Fruit fly (Drosophila melanogaster) whole organism, adult: ENCODE data around the gene Rcd-1.

Experiments
- CG11617 ChIP-seq: fragments of 200-800 bp; sonication (Bioruptor generic); optimal IDR thresholded peaks from 2 replicates; lab custom pipeline; 2017; ENCODE audit warnings: mild to moderate bottlenecking, missing biosample characterization, missing genetic modification reagents, missing genetic modification characterization
- CG12768 ChIP-seq: fragments of 200-800 bp; sonication (Bioruptor generic); optimal IDR thresholded peaks from 2 replicates; lab custom pipeline; 2017; ENCODE audit warnings: missing biosample characterization, missing genetic modification characterization, mild to moderate bottlenecking, moderate library complexity, missing genetic modification reagents
- CG14711 ChIP-seq: fragments of 200-800 bp; sonication (Bioruptor generic); optimal IDR thresholded peaks from 2 replicates; lab custom pipeline; 2018; ENCODE audit warnings: missing biosample characterization, mild to moderate bottlenecking, missing genetic modification characterization, moderate library complexity
- CG1620 ChIP-seq: fragments of 200-800 bp; sonication (Bioruptor generic); optimal IDR thresholded peaks from 2 replicates; lab custom pipeline; 2016; ENCODE audit warnings: missing biosample characterization, missing genetic modification characterization
- CG33017 ChIP-seq: fragments of 200-800 bp; sonication (Bioruptor generic); optimal IDR thresholded peaks from 2 replicates; lab custom pipeline; 2018; ENCODE audit warnings: missing biosample characterization, mild to moderate bottlenecking, missing genetic modification characterization, moderate library complexity
- CG5204 ChIP-seq: fragments of 200-800 bp; sonication (Bioruptor generic); optimal IDR thresholded peaks from 2 replicates; lab custom pipeline; 2016; ENCODE audit warnings: missing biosample characterization, missing genetic modification characterization
- CG7045 ChIP-seq: fragments of 200-800 bp; sonication (Bioruptor generic); optimal IDR thresholded peaks from 2 replicates; lab custom pipeline; 2017; ENCODE audit warnings: missing biosample characterization, mild to moderate bottlenecking, missing genetic modification characterization
- CG7101 ChIP-seq: fragments of 200-800 bp; sonication (Bioruptor generic); optimal IDR thresholded peaks from 2 replicates; lab custom pipeline; 2018; ENCODE audit warnings: missing biosample characterization, mild to moderate bottlenecking, missing genetic modification characterization, moderate library complexity
- Clk ChIP-seq: fragments of 200-800 bp; sonication (Bioruptor generic); optimal IDR thresholded peaks from 2 replicates; lab custom pipeline; 2017; ENCODE audit warnings: missing biosample characterization, missing genetic modification characterization
- Crg-1 ChIP-seq: fragments of 200-800 bp; sonication (Bioruptor generic); optimal IDR thresholded peaks from 2 replicates; lab custom pipeline; 2016; ENCODE audit warnings: missing biosample characterization, missing genetic modification characterization
- Hr96 ChIP-seq: fragments of 200-800 bp; sonication (Bioruptor generic); optimal IDR thresholded peaks from 2 replicates; lab custom pipeline; 2016; ENCODE audit warnings: missing biosample characterization, missing genetic modification characterization
- Mnt ChIP-seq: fragments of 200-800 bp; sonication (Bioruptor generic); optimal IDR thresholded peaks from 2 replicates; lab custom pipeline; 2016; ENCODE audit warnings: missing biosample characterization, mild to moderate bottlenecking, missing genetic modification characterization
- bab1 ChIP-seq: fragments of 200-800 bp; sonication (Bioruptor generic); optimal IDR thresholded peaks from 3 replicates; lab custom pipeline; 2019; ENCODE audit warnings: missing biosample characterization, mild to moderate bottlenecking, missing genetic modification characterization, moderate library complexity
- cic ChIP-seq: fragments of 200-800 bp; sonication (Bioruptor generic); optimal IDR thresholded peaks from 2 replicates; lab custom pipeline; 2017; ENCODE audit warnings: missing biosample characterization, mild to moderate bottlenecking, missing genetic modification characterization, moderate library complexity
- cnc ChIP-seq, 2 experiments: fragments of >200 bp; optimal IDR thresholded peaks; 2 replicates each; lab custom pipeline; 2017
- kay ChIP-seq: fragments of 200-800 bp; sonication (Bioruptor generic); peaks from one replicate; lab custom pipeline; 2016; ENCODE audit warnings: missing biosample characterization, missing genetic modification characterization, borderline replicate concordance
- ovo ChIP-seq: fragments of 200-800 bp; sonication (Bioruptor generic); optimal IDR thresholded peaks from 2 replicates; lab custom pipeline; 2016; ENCODE audit warnings: missing biosample characterization, missing genetic modification characterization
- pad ChIP-seq: fragments of 200-800 bp; sonication (Bioruptor generic); optimal IDR thresholded peaks from 3 replicates; lab custom pipeline; 2017; ENCODE audit warnings: missing biosample characterization, missing genetic modification characterization, mild to moderate bottlenecking, moderate library complexity, missing genetic modification reagents
- tj ChIP-seq: fragments of 200-800 bp; sonication (Bioruptor generic); optimal IDR thresholded peaks from 3 replicates; lab custom pipeline; 2017; ENCODE audit warnings: missing biosample characterization, mild to moderate bottlenecking, missing genetic modification characterization, moderate library complexity
- toe ChIP-seq: fragments of 200-800 bp; sonication (Bioruptor generic); optimal IDR thresholded peaks from 2 replicates; lab custom pipeline; 2016; ENCODE audit warnings: missing biosample characterization, missing genetic modification characterization

Gene Rcd-1

dm6 chrX:19637002-19637420 lies 1.6 kb upstream of the Rcd-1 start:
- no peak for TF ChIP-seq Clk (GFP tag; lab: Kevin White, UChicago)
- peak; percentile 6 for TF ChIP-seq cic (GFP tag; lab: Kevin White, UChicago)
- peak; percentile 50 for TF ChIP-seq Mnt (GFP tag; lab: Kevin White, UChicago)
- TF ChIP-seq CG11617 (GFP tag; lab: Kevin White, UChicago) = peak; percentile 9
- TF ChIP-seq CG12768 (GFP tag; lab: Kevin White, UChicago) = peak; percentile 4
- TF ChIP-seq Hr96 (GFP tag; lab: Kevin White, UChicago) = no peak
- peak; percentile 5 for TF ChIP-seq tj (GFP tag; lab: Kevin White, UChicago)
- TF ChIP-seq bab1 (GFP tag; lab: Kevin White, UChicago) = peak; percentile 27
- peak; percentile 71 for TF ChIP-seq CG14711 (tag; lab: Kevin White, UChicago)
- TF ChIP-seq CG1620 (GFP tag; lab: Kevin White, UChicago) = peak; percentile 4
- TF ChIP-seq CG7045 = no peak
- peak; percentile 13 for TF ChIP-seq CG7101 (tag; lab: Kevin White, UChicago)
- TF ChIP-seq CG5204 (GFP tag; lab: Kevin White, UChicago) = no peak
- peak; percentile 19 for TF ChIP-seq CG33017 (tag; lab: Kevin White, UChicago)
- TF ChIP-seq pad (GFP tag; lab: Kevin White, UChicago) = peak; percentile 98

dm6 chrX:19637434-19638327 lies 886 bp upstream of the Rcd-1 start:
- peak; percentile 48 for TF ChIP-seq bab1 (GFP tag; lab: Kevin White, UChicago)
- peak; percentile 26 for TF ChIP-seq tj (GFP tag; lab: Kevin White, UChicago)
- peak; percentile 4 for TF ChIP-seq Mnt (GFP tag; lab: Kevin White, UChicago)
- peak; percentile 26 for TF ChIP-seq CG7101 (tag; lab: Kevin White, UChicago)
- TF ChIP-seq CG12768 (GFP tag; lab: Kevin White, UChicago) = no peak
- TF ChIP-seq pad (GFP tag; lab: Kevin White, UChicago) = peak; percentile 96
- TF ChIP-seq ovo = no peak
- no peak for TF ChIP-seq CG7045

dm6 chrX:19640707-19641248 lies 2.2 kb downstream of the Rcd-1 start:
- no peak for TF ChIP-seq CG7045
- TF ChIP-seq bab1 (GFP tag; lab: Kevin White, UChicago) = peak; percentile 24
- peak; percentile 70 for TF ChIP-seq pad (GFP tag; lab: Kevin White, UChicago)

dm6 chrX:19642819-19643504 lies 4.4 kb downstream of the Rcd-1 start, which contains the start of the genes CG12237 and Sec61gamma:
CG12237 (minus strand) TSS chrX:19642869.
Sec61gamma (plus strand) TSS chrX:19643327.
- TF ChIP-seq CG12768 (GFP tag; lab: Kevin White, UChicago) (peak; percentile 1), CG7045 (no peak), Hr96 (GFP tag; lab: Kevin White, UChicago) (no peak), cic (GFP tag; lab: Kevin White, UChicago) (no peak), bab1 (GFP tag; lab: Kevin White, UChicago) (peak; percentile 55), tj (GFP tag; lab: Kevin White, UChicago) (peak; percentile 41), Mnt (GFP tag; lab: Kevin White, UChicago) (peak; percentile 31), Crg-1 (GFP tag; lab: Kevin White, UChicago) (no peak), CG7101 (tag; lab: Kevin White, UChicago) (peak; percentile 40), pad (GFP tag; lab: Kevin White, UChicago) (peak; percentile 39), CG1620 (GFP tag; lab: Kevin White, UChicago) (peak; percentile 65), ovo (peak; percentile 95), CG11617 (GFP tag; lab: Kevin White, UChicago) (peak; percentile 18)

dm6 chrX:19645873-19646541 lies 7.4 kb downstream of the Rcd-1 start, which contains the start of gene Arp10:
Arp10 (minus strand) TSS chrX:19646176.
- TF ChIP-seq cic (GFP tag; lab: Kevin White, UChicago) = no peak
- no peak for TF ChIP-seq Mnt (GFP tag; lab: Kevin White, UChicago)
- TF ChIP-seq toe (GFP tag; lab: Kevin White, UChicago) = no peak
- no peak for TF ChIP-seq kay (GFP tag; lab: Kevin White, UChicago)
- no peak for TF ChIP-seq Clk (GFP tag; lab: Kevin White, UChicago)
- no peak for TF ChIP-seq cnc (optimal IDR thresholded peaks at IDR 0.05; lab: Kevin White, UChicago)
- TF ChIP-seq CG12768 (GFP tag; lab: Kevin White, UChicago) = no peak
- TF ChIP-seq CG11617 (GFP tag; lab: Kevin White, UChicago) = no peak
- TF ChIP-seq CG14711 (tag; lab: Kevin White, UChicago) = no peak
- TF ChIP-seq tj (GFP tag; lab: Kevin White, UChicago) = no peak
- TF ChIP-seq CG7045 = no peak
- TF ChIP-seq CG33017 (tag; lab: Kevin White, UChicago) = peak; percentile 36
- TF ChIP-seq pad (GFP tag; lab: Kevin White, UChicago) = no peak
- no peak for TF ChIP-seq CG7101 (tag; lab: Kevin White, UChicago)
- TF ChIP-seq bab1 (GFP tag; lab: Kevin White, UChicago) = peak; percentile 15
- TF ChIP-seq Crg-1 (GFP tag; lab: Kevin White, UChicago) = no peak
